Worm (Caenorhabditis elegans) whole organism, L3 larva: Measurements from ENCODE around the gene F35H8.1.

Experiments
- mml-1 ChIP-seq: fragments of 150-350 bp; sonication (generic microtip); optimal IDR thresholded peaks from 3 replicates; lab custom pipeline; 2014; ENCODE audit warnings: missing biosample characterization, missing genetic modification characterization
- nhr-11 ChIP-seq: fragments of 150-350 bp; optimal IDR thresholded peaks from 2 replicates; lab custom pipeline; 2014; ENCODE audit warnings: missing biosample characterization, missing genetic modification characterization
- unc-62 ChIP-seq: fragments of 150-350 bp; sonication (generic microtip); optimal IDR thresholded peaks from 4 replicates; lab custom pipeline; 2014; ENCODE audit warnings: missing biosample characterization, missing genetic modification reagents, missing genetic modification characterization

- TF ChIP-seq unc-62 (GFP tag; lab: Kevin White, UChicago) (no peak), mml-1 (tag; lab: Kevin White, UChicago) (no peak), nhr-11 (tag; lab: Kevin White, UChicago) (no peak)
Measured at ce11 chrII:9544386-9544785, 8.7 kb downstream of the F35H8.1 start, which contains the start of gene sra-7.
